Fruit fly (Drosophila melanogaster): ENCODE data around the gene Tektin-C.

dm6 chr3L:5809642-5810279 is 13.4 kb upstream of the Tektin-C start:
- TF ChIP-seq pan (optimal IDR thresholded peaks at IDR 0.05) (no peak), EcR (GFP tag; optimal IDR thresholded peaks at IDR 0.05) (no peak), psq (optimal IDR thresholded peaks at IDR 0.05) (no peak), usp (GFP tag; optimal IDR thresholded peaks at IDR 0.05) (no peak), Dll (optimal IDR thresholded peaks at IDR 0.05) (no peak), CG8478 (optimal IDR thresholded peaks at IDR 0.05) (no peak)
